Worm (Caenorhabditis elegans): ENCODE results near the gene C03B1.9.

DNA sequence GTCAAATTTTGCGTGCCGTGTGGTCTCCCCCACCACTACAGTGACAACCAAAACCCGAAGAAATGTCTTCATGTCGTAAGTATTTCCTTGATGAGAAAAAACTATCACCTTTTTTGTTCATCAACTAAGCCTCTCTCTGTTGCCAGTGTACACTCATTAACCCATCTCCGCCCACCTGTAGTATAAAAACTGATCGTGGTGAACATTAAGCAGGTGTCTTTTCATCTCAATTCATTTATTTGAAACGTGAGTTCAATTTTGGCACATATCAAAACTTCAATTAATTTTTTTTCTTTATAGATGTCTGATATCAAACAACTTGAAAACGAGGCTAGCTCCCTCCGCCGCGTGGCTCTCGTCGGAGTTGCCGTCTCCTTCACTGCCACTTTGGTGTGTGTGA is 15.5 kb downstream of the C03B1.9 start, which contains the start of gene col-170:
- TF ChIP-seq blmp-1 (tag; optimal IDR thresholded peaks at IDR 0.05) (no peak), sem-2 (GFP tag; optimal IDR thresholded peaks at IDR 0.05) (no peak), snpc-4 (tag; optimal IDR thresholded peaks at IDR 0.05) (no peak), nhr-12 (tag; optimal IDR thresholded peaks at IDR 0.05) (no peak)

Measured in whole organism, mixed stage, embryonic.